Fruit fly (Drosophila melanogaster): ENCODE data around the gene PICK1.

Gene PICK1

dm6 chr2L:12718437-12719376 lies 23.9 kb downstream of the PICK1 start, which contains the start of gene MRP (continued):
- TF ChIP-seq ato (GFP tag; IDR thresholded peaks at IDR 0.05; ENCODE audit: partially characterized antibody) = no peak
- no peak for TF ChIP-seq dmrt99B (tag; optimal IDR thresholded peaks at IDR 0.05)
- TF ChIP-seq schlank (tag; optimal IDR thresholded peaks at IDR 0.05) = no peak
- no peak for TF ChIP-seq CG8924 (tag; optimal IDR thresholded peaks at IDR 0.05)
- TF ChIP-seq CG6813 (GFP tag; optimal IDR thresholded peaks at IDR 0.05) = no peak
- TF ChIP-seq Asciz (GFP tag; optimal IDR thresholded peaks at IDR 0.05) = no peak
- no peak for TF ChIP-seq chif (GFP tag; optimal IDR thresholded peaks at IDR 0.05)
- TF ChIP-seq lbe (GFP tag; optimal IDR thresholded peaks at IDR 0.05) = no peak
- TF ChIP-seq CG17612 (GFP tag; IDR thresholded peaks at IDR 0.05) = no peak
- peak; percentile 49; the same call in 1 of the 2 replicates for TF ChIP-seq Drgx (GFP tag; IDR thresholded peaks at IDR 0.05)
- no peak for TF ChIP-seq Kr (GFP tag; optimal IDR thresholded peaks at IDR 0.05)
- TF ChIP-seq Myb (GFP tag; optimal IDR thresholded peaks at IDR 0.05) = no peak
- TF ChIP-seq CG1602 (GFP tag; optimal IDR thresholded peaks at IDR 0.05) = no peak
- TF ChIP-seq dysf (GFP tag; IDR thresholded peaks at IDR 0.05) = no peak
- TF ChIP-seq ttk (GFP tag; IDR thresholded peaks at IDR 0.05) = no peak
- no peak for TF ChIP-seq nerfin-2 (GFP tag; IDR thresholded peaks at IDR 0.05; ENCODE audit: partially characterized antibody)
- no peak for TF ChIP-seq Hr3 (GFP tag; optimal IDR thresholded peaks at IDR 0.05)
- no peak for TF ChIP-seq Antp (GFP tag; optimal IDR thresholded peaks at IDR 0.05)
- no peak for TF ChIP-seq stwl (tag; optimal IDR thresholded peaks at IDR 0.05)
- TF ChIP-seq so (GFP tag; IDR thresholded peaks at IDR 0.05) = peak; percentile 59; the same call in 1 of the 3 replicates
- no peak for TF ChIP-seq CG18011 (GFP tag; optimal IDR thresholded peaks at IDR 0.05)
- no peak for TF ChIP-seq CG17359 (tag; optimal IDR thresholded peaks at IDR 0.05)
- TF ChIP-seq Oaz (GFP tag; IDR thresholded peaks at IDR 0.05) = no peak
- TF ChIP-seq HLH54F (GFP tag; optimal IDR thresholded peaks at IDR 0.05) = no peak
- TF ChIP-seq CG7745 (tag; optimal IDR thresholded peaks at IDR 0.05) = no peak
- no peak for TF ChIP-seq CG32772 (GFP tag; IDR thresholded peaks at IDR 0.05)
- no peak for TF ChIP-seq dmrt11E (tag; optimal IDR thresholded peaks at IDR 0.05)
- TF ChIP-seq CG10267 (tag; optimal IDR thresholded peaks at IDR 0.05) = no peak
- TF ChIP-seq caup (GFP tag; optimal IDR thresholded peaks at IDR 0.05; ENCODE audit: severe bottlenecking) = peak; percentile 48
- no peak for TF ChIP-seq Neu2 (GFP tag; optimal IDR thresholded peaks at IDR 0.05; ENCODE audit: borderline replicate concordance)
- no peak for TF ChIP-seq CG4707 (GFP tag; optimal IDR thresholded peaks at IDR 0.05)
- TF ChIP-seq fru (optimal IDR thresholded peaks at IDR 0.05) = no peak
- no peak for TF ChIP-seq Max (GFP tag; optimal IDR thresholded peaks at IDR 0.05)
- no peak for TF ChIP-seq jumu (GFP tag; optimal IDR thresholded peaks at IDR 0.05)
- TF ChIP-seq zf30C (GFP tag; optimal IDR thresholded peaks at IDR 0.05) = no peak
- TF ChIP-seq CG9817 (tag; optimal IDR thresholded peaks at IDR 0.05) = no peak
- no peak for TF ChIP-seq tna (GFP tag; IDR thresholded peaks at IDR 0.05; ENCODE audit: partially characterized antibody)
- no peak for TF ChIP-seq ewg (GFP tag; optimal IDR thresholded peaks at IDR 0.05)
- TF ChIP-seq phol (tag; optimal IDR thresholded peaks at IDR 0.05) = no peak
- TF ChIP-seq CG6689 (GFP tag; IDR thresholded peaks at IDR 0.05) = no peak
- no peak for TF ChIP-seq hth (optimal IDR thresholded peaks at IDR 0.05)
- TF ChIP-seq Taf1 (GFP tag; IDR thresholded peaks at IDR 0.05) = no peak
- no peak for TF ChIP-seq CG15514 (GFP tag; optimal IDR thresholded peaks at IDR 0.05)
- TF ChIP-seq CG8281 (tag; optimal IDR thresholded peaks at IDR 0.05) = no peak
- no peak for TF ChIP-seq B-H2 (GFP tag; optimal IDR thresholded peaks at IDR 0.05)
- no peak for TF ChIP-seq ab (GFP tag; optimal IDR thresholded peaks at IDR 0.05)
- no peak for TF ChIP-seq Sox100B (GFP tag; optimal IDR thresholded peaks at IDR 0.05)
- TF ChIP-seq insv (GFP tag; optimal IDR thresholded peaks at IDR 0.05) = no peak
- TF ChIP-seq Aef1 (GFP tag; IDR thresholded peaks at IDR 0.05) = peak; percentile 28; the same call in 1 of the 3 replicates
